Worm (Caenorhabditis elegans): ENCODE results near the gene col-138.
"Not testable (repeated sequence)": the region's sequence is repeated elsewhere in the genome, so short reads cannot be mapped to it uniquely, and the experiment has no call there.

The col-138 gene

ce11 chrIV:17166974-17167373 lies 16.6 kb downstream of the col-138 start, which contains the start of gene skr-12:
TSS of gene skr-12 (plus strand) at chrIV:17167274.
- TF ChIP-seq med-1 (GFP tag; optimal IDR thresholded peaks at IDR 0.05; ENCODE audit: insufficient read depth) = no peak
- no peak for TF ChIP-seq klf-2 (GFP tag; conservative IDR thresholded peaks at IDR 0.05)
- no peak for TF ChIP-seq flt-1 (GFP tag; IDR thresholded peaks at IDR 0.05)
- no peak for TF ChIP-seq cog-1 (tag; optimal IDR thresholded peaks at IDR 0.05)
- no peak for TF ChIP-seq ztf-23 (GFP tag; IDR thresholded peaks at IDR 0.05)
- no peak for TF ChIP-seq T22C8.4 (GFP tag; IDR thresholded peaks at IDR 0.05)
- no peak for TF ChIP-seq ref-1 (GFP tag; conservative IDR thresholded peaks at IDR 0.05)
- no peak for TF ChIP-seq ztf-29 (GFP tag; IDR thresholded peaks at IDR 0.05)
- TF ChIP-seq tab-1 (GFP tag; IDR thresholded peaks at IDR 0.05) = no peak

ce11 chrIV:17165734-17166133 lies 17.8 kb downstream of the col-138 start, which contains the start of gene skr-8:
TSS of gene skr-8 (minus strand) at chrIV:17165834.
- TF ChIP-seq cog-1 (tag; optimal IDR thresholded peaks at IDR 0.05); ztf-29 (GFP tag; IDR thresholded peaks at IDR 0.05); T22C8.4 (GFP tag; IDR thresholded peaks at IDR 0.05): not testable (repeated sequence)

ce11 chrIV:17163273-17163672 lies 20.3 kb downstream of the col-138 start, which contains the start of gene skr-9:
TSS of gene skr-9 (plus strand) at chrIV:17163573.
- not testable (repeated sequence) for TF ChIP-seq flt-1 (GFP tag; IDR thresholded peaks at IDR 0.05); tab-1 (GFP tag; IDR thresholded peaks at IDR 0.05); klf-2 (GFP tag; conservative IDR thresholded peaks at IDR 0.05)

- TF ChIP-seq ztf-29 (GFP tag; IDR thresholded peaks at IDR 0.05) = no peak
- TF ChIP-seq cog-1 (tag; optimal IDR thresholded peaks at IDR 0.05) = no peak
- TF ChIP-seq ref-1 (GFP tag; conservative IDR thresholded peaks at IDR 0.05) = no peak
- no peak for TF ChIP-seq T22C8.4 (GFP tag; IDR thresholded peaks at IDR 0.05)
- no peak for TF ChIP-seq klf-2 (GFP tag; conservative IDR thresholded peaks at IDR 0.05)
- TF ChIP-seq ztf-23 (GFP tag; IDR thresholded peaks at IDR 0.05) = no peak
- TF ChIP-seq flt-1 (GFP tag; IDR thresholded peaks at IDR 0.05) = no peak
- no peak for TF ChIP-seq med-1 (GFP tag; optimal IDR thresholded peaks at IDR 0.05; ENCODE audit: insufficient read depth)
- no peak for TF ChIP-seq tab-1 (GFP tag; IDR thresholded peaks at IDR 0.05)
Observed at ce11 chrIV:17162515-17162914, 21.0 kb downstream of the col-138 start, which contains the start of gene skr-13. TSS of gene skr-13 (minus strand) at chrIV:17162615.

- TF ChIP-seq flt-1 (GFP tag; IDR thresholded peaks at IDR 0.05) = peak; percentile 83; the same call in 1 of the 2 replicates
Observed at ce11 chrIV:17155625-17156024, 27.9 kb downstream of the col-138 start.

ce11 chrIV:17153002-17153401 lies 30.5 kb downstream of the col-138 start:
- TF ChIP-seq T22C8.4 (GFP tag; IDR thresholded peaks at IDR 0.05) (no peak), ztf-29 (GFP tag; IDR thresholded peaks at IDR 0.05) (no peak), med-1 (GFP tag; optimal IDR thresholded peaks at IDR 0.05; ENCODE audit: insufficient read depth) (no peak), tab-1 (GFP tag; IDR thresholded peaks at IDR 0.05) (no peak), cog-1 (tag; optimal IDR thresholded peaks at IDR 0.05) (no peak), klf-2 (GFP tag; conservative IDR thresholded peaks at IDR 0.05) (no peak), flt-1 (GFP tag; IDR thresholded peaks at IDR 0.05) (no peak)

- TF ChIP-seq cog-1 (tag; optimal IDR thresholded peaks at IDR 0.05) = no peak
- no peak for TF ChIP-seq ztf-23 (GFP tag; IDR thresholded peaks at IDR 0.05)
- TF ChIP-seq med-1 (GFP tag; optimal IDR thresholded peaks at IDR 0.05; ENCODE audit: insufficient read depth) = no peak
- TF ChIP-seq ref-1 (GFP tag; conservative IDR thresholded peaks at IDR 0.05) = no peak
- TF ChIP-seq ztf-29 (GFP tag; IDR thresholded peaks at IDR 0.05) = no peak
- no peak for TF ChIP-seq tab-1 (GFP tag; IDR thresholded peaks at IDR 0.05)
- TF ChIP-seq klf-2 (GFP tag; conservative IDR thresholded peaks at IDR 0.05) = no peak
- no peak for TF ChIP-seq flt-1 (GFP tag; IDR thresholded peaks at IDR 0.05)
- TF ChIP-seq T22C8.4 (GFP tag; IDR thresholded peaks at IDR 0.05) = no peak
Observed at ce11 chrIV:17150871-17151270, 32.7 kb downstream of the col-138 start, which contains the start of gene Y116A8C.40. TSS of gene Y116A8C.40 (minus strand) at chrIV:17150971.

ce11 chrIV:17150418-17150817 lies 33.1 kb downstream of the col-138 start:
- TF ChIP-seq cog-1 (tag; optimal IDR thresholded peaks at IDR 0.05) (no peak), ztf-29 (GFP tag; IDR thresholded peaks at IDR 0.05) (no peak), klf-2 (GFP tag; conservative IDR thresholded peaks at IDR 0.05) (no peak), tab-1 (GFP tag; IDR thresholded peaks at IDR 0.05) (no peak), ref-1 (GFP tag; conservative IDR thresholded peaks at IDR 0.05) (no peak), ztf-23 (GFP tag; IDR thresholded peaks at IDR 0.05) (no peak), flt-1 (GFP tag; IDR thresholded peaks at IDR 0.05) (no peak), med-1 (GFP tag; optimal IDR thresholded peaks at IDR 0.05; ENCODE audit: insufficient read depth) (no peak)

All from whole organism, midembryonic.